Fruit fly (Drosophila melanogaster): ENCODE data around the gene RpL34a.
A peak's percentile ranks its signal among the peaks of the same experiment; 100 is the strongest.

The RpL34a gene

dm6 chr3R:26081380-26081991 is 22.4 kb upstream of the RpL34a start (continued):
- no peak for TF ChIP-seq TFAM (GFP tag; optimal IDR thresholded peaks at IDR 0.05)
- TF ChIP-seq sisA (GFP tag; IDR thresholded peaks at IDR 0.05) = peak; percentile 47; the same call in 1 of the 2 replicates
- no peak for TF ChIP-seq ERR (GFP tag; optimal IDR thresholded peaks at IDR 0.05)
- no peak for TF ChIP-seq wdn (GFP tag; IDR thresholded peaks at IDR 0.05)
- TF ChIP-seq sob (GFP tag; IDR thresholded peaks at IDR 0.05) = peak; percentile 36; the same call in 1 of the 2 replicates
- TF ChIP-seq shn (GFP tag; optimal IDR thresholded peaks at IDR 0.05) = no peak
- peak; percentile 35; the same call in 1 of the 2 replicates for TF ChIP-seq Atf6 (GFP tag; IDR thresholded peaks at IDR 0.05)
- TF ChIP-seq ac (GFP tag; optimal IDR thresholded peaks at IDR 0.05) = no peak
- TF ChIP-seq NFAT (GFP tag; IDR thresholded peaks at IDR 0.05) = no peak
- TF ChIP-seq CG1832 (GFP tag; optimal IDR thresholded peaks at IDR 0.05) = no peak
- TF ChIP-seq CG14014 (GFP tag; IDR thresholded peaks at IDR 0.05) = 0 out of 2 replicates have a peak, but pooled peaks have one; percentile 44
- TF ChIP-seq nerfin-1 (tag; optimal IDR thresholded peaks at IDR 0.05) = no peak
- no peak for TF ChIP-seq CG12071 (GFP tag; optimal IDR thresholded peaks at IDR 0.05)
- TF ChIP-seq Aef1 (GFP tag; IDR thresholded peaks at IDR 0.05) = no peak
- TF ChIP-seq CG12236 (GFP tag; optimal IDR thresholded peaks at IDR 0.05) = no peak
- no peak for TF ChIP-seq chinmo (GFP tag; IDR thresholded peaks at IDR 0.05; ENCODE audit: partially characterized antibody)
- no peak for TF ChIP-seq CHES-1-like (GFP tag; optimal IDR thresholded peaks at IDR 0.05)
- TF ChIP-seq CG2202 (tag; optimal IDR thresholded peaks at IDR 0.05) = peak; percentile 51
- TF ChIP-seq CG9437 (GFP tag; optimal IDR thresholded peaks at IDR 0.05) = no peak
- TF ChIP-seq br (optimal IDR thresholded peaks at IDR 0.05) = no peak
- peak; percentile 24 for TF ChIP-seq Abd-B (GFP tag; optimal IDR thresholded peaks at IDR 0.05)
- TF ChIP-seq grau (tag; optimal IDR thresholded peaks at IDR 0.05) = peak; percentile 48
- no peak for TF ChIP-seq CG6175 (GFP tag; IDR thresholded peaks at IDR 0.05)
- TF ChIP-seq Bdp1 (GFP tag; optimal IDR thresholded peaks at IDR 0.05) = peak; percentile 2
- peak; percentile 58 for TF ChIP-seq Ptx1 (GFP tag; IDR thresholded peaks at IDR 0.05)
- no peak for TF ChIP-seq CG10565 (GFP tag; optimal IDR thresholded peaks at IDR 0.05)
- TF ChIP-seq luna (GFP tag; optimal IDR thresholded peaks at IDR 0.05) = no peak
- TF ChIP-seq CG9817 (tag; optimal IDR thresholded peaks at IDR 0.05) = no peak
- TF ChIP-seq CG17385 (GFP tag; optimal IDR thresholded peaks at IDR 0.05) = peak; percentile 47
- no peak for TF ChIP-seq Med (GFP tag)
- TF ChIP-seq unc-4 (GFP tag; IDR thresholded peaks at IDR 0.05; ENCODE audit: partially characterized antibody) = no peak
- peak; percentile 74 for TF ChIP-seq CG17829 (tag; optimal IDR thresholded peaks at IDR 0.05)
- peak; percentile 79 for TF ChIP-seq CG10979 (tag; optimal IDR thresholded peaks at IDR 0.05)
- TF ChIP-seq h (optimal IDR thresholded peaks at IDR 0.05) = no peak
- TF ChIP-seq CG17361 (GFP tag; IDR thresholded peaks at IDR 0.05) = peak; percentile 60; the same call in 2 of the 3 replicates
- no peak for TF ChIP-seq CG4707 (GFP tag; optimal IDR thresholded peaks at IDR 0.05)
- TF ChIP-seq Doc3 (GFP tag; IDR thresholded peaks at IDR 0.05; ENCODE audit: partially characterized antibody) = no peak
- no peak for TF ChIP-seq CG8765 (GFP tag; IDR thresholded peaks at IDR 0.05)
- no peak for TF ChIP-seq Fer1 (GFP tag; optimal IDR thresholded peaks at IDR 0.05)
- no peak for TF ChIP-seq Mrtf (GFP tag; IDR thresholded peaks at IDR 0.05)
- TF ChIP-seq abd-A (tag; optimal IDR thresholded peaks at IDR 0.05) = no peak
- no peak for TF ChIP-seq CG6854 (GFP tag; optimal IDR thresholded peaks at IDR 0.05)
- no peak for TF ChIP-seq HHEX (GFP tag; optimal IDR thresholded peaks at IDR 0.05)
- TF ChIP-seq sr (GFP tag; IDR thresholded peaks at IDR 0.05) = no peak
- TF ChIP-seq CG14667 (GFP tag; IDR thresholded peaks at IDR 0.05) = 0 out of 2 replicates have a peak, but pooled peaks have one; percentile 34
- no peak for TF ChIP-seq CG11456 (GFP tag; IDR thresholded peaks at IDR 0.05)
- no peak; the same call in 2 of the 3 replicates for TF ChIP-seq CG34422 (GFP tag; IDR thresholded peaks at IDR 0.05)
- TF ChIP-seq CG1233 (GFP tag; optimal IDR thresholded peaks at IDR 0.05) = no peak
- TF ChIP-seq lbe (GFP tag; optimal IDR thresholded peaks at IDR 0.05) = peak; percentile 43
- TF ChIP-seq CG12769 (tag; optimal IDR thresholded peaks at IDR 0.05) = peak; percentile 2
- no peak for TF ChIP-seq CG7786 (GFP tag; optimal IDR thresholded peaks at IDR 0.05)
